Fruit fly (Drosophila melanogaster) whole organism, embryonic: Measurements from ENCODE around the gene Rich.

Experiments
- Bgb ChIP-seq: fragments of 200-800 bp; sonication (Bioruptor generic); IDR thresholded peaks from 2 replicates; pipeline ENCODE4 v1.3.6; 2022; ENCODE audit warnings: missing biosample characterization, missing genetic modification characterization; ENCODE audit not compliant: partially characterized antibody
- CG10209 ChIP-seq: fragments of 200-800 bp; sonication (Bioruptor generic); optimal IDR thresholded peaks from 3 replicates; lab custom pipeline; 2017; ENCODE audit warnings: missing biosample characterization, mild to moderate bottlenecking, missing genetic modification characterization, missing genetic modification reagents
- CG10654 ChIP-seq: fragments of 200-800 bp; sonication (Bioruptor generic); optimal IDR thresholded peaks from 2 replicates; lab custom pipeline; 2016; ENCODE audit warnings: missing biosample characterization, missing genetic modification characterization
- CG11504 ChIP-seq: fragments of 200-800 bp; sonication (Bioruptor generic); optimal IDR thresholded peaks from 3 replicates; lab custom pipeline; 2019; ENCODE audit warnings: missing biosample characterization, mild to moderate bottlenecking, missing genetic modification characterization, moderate library complexity
- CG13287 ChIP-seq: fragments of 200-800 bp; sonication (Bioruptor generic); IDR thresholded peaks from 2 replicates; pipeline ENCODE4 v1.3.6; 2022; ENCODE audit warnings: missing biosample characterization, missing genetic modification characterization; ENCODE audit not compliant: partially characterized antibody
- CG15011 ChIP-seq: fragments of 200-800 bp; sonication (Bioruptor generic); optimal IDR thresholded peaks from 3 replicates; lab custom pipeline; 2018; ENCODE audit warnings: missing biosample characterization, mild to moderate bottlenecking, missing genetic modification characterization
- CG15479 ChIP-seq: fragments of 200-800 bp; sonication (Bioruptor generic); optimal IDR thresholded peaks from 3 replicates; lab custom pipeline; 2019; ENCODE audit warnings: missing biosample characterization, mild to moderate bottlenecking, missing genetic modification characterization, moderate library complexity
- CG17612 ChIP-seq: fragments of 200-800 bp; sonication (Bioruptor generic); IDR thresholded peaks from 2 replicates; pipeline ENCODE4 v1.3.6; 2022; ENCODE audit warnings: missing biosample characterization, missing genetic modification characterization
- CG18476 ChIP-seq: fragments of 200-800 bp; sonication (Bioruptor generic); optimal IDR thresholded peaks from 2 replicates; lab custom pipeline; 2016; ENCODE audit warnings: missing biosample characterization, mild to moderate bottlenecking, missing genetic modification characterization
- CG2116 ChIP-seq: fragments of 200-800 bp; sonication (Bioruptor generic); optimal IDR thresholded peaks from 3 replicates; lab custom pipeline; 2018; ENCODE audit warnings: missing biosample characterization, mild to moderate bottlenecking, missing genetic modification characterization
- CG2678 ChIP-seq: fragments of 200-800 bp; sonication (Bioruptor generic); optimal IDR thresholded peaks from 3 replicates; lab custom pipeline; 2019; ENCODE audit warnings: missing biosample characterization, mild to moderate bottlenecking, missing genetic modification characterization, moderate library complexity
- CG2889 ChIP-seq: fragments of 200-800 bp; sonication (Bioruptor generic); IDR thresholded peaks from 3 replicates; pipeline ENCODE4 v1.3.6; 2022; ENCODE audit warnings: missing biosample characterization, missing genetic modification characterization
- CG31224 ChIP-seq: fragments of 200-800 bp; sonication (Bioruptor generic); IDR thresholded peaks from 2 replicates; pipeline ENCODE4 v1.3.6; 2022; ENCODE audit warnings: missing biosample characterization, missing genetic modification characterization
- CG33557 ChIP-seq: fragments of 200-800 bp; sonication (Bioruptor generic); optimal IDR thresholded peaks from 2 replicates; lab custom pipeline; 2019; ENCODE audit warnings: missing biosample characterization, mild to moderate bottlenecking, missing genetic modification characterization, moderate library complexity
- CG4617 ChIP-seq: fragments of 200-800 bp; sonication (Bioruptor generic); optimal IDR thresholded peaks from 3 replicates; lab custom pipeline; 2016; ENCODE audit warnings: missing biosample characterization, missing genetic modification characterization, borderline replicate concordance
- CG9437 ChIP-seq: fragments of 200-800 bp; sonication (Bioruptor generic); optimal IDR thresholded peaks from 2 replicates; lab custom pipeline; 2018; ENCODE audit warnings: missing biosample characterization, mild to moderate bottlenecking, missing genetic modification characterization
- CG9876 ChIP-seq: fragments of 200-800 bp; sonication (Bioruptor generic); optimal IDR thresholded peaks from 2 replicates; lab custom pipeline; 2016; ENCODE audit warnings: missing biosample characterization, missing genetic modification characterization
- Chrac-16 ChIP-seq: fragments of 200-800 bp; sonication (Bioruptor generic); optimal IDR thresholded peaks from 3 replicates; lab custom pipeline; 2016; ENCODE audit warnings: missing biosample characterization, missing genetic modification characterization
- Dref ChIP-seq: fragments of 200-800 bp; sonication (Bioruptor generic); IDR thresholded peaks from 2 replicates; pipeline ENCODE4 v1.3.6; 2022; ENCODE audit warnings: missing biosample characterization, missing genetic modification characterization
- Fer1 ChIP-seq: fragments of 200-800 bp; sonication (Bioruptor generic); optimal IDR thresholded peaks from 2 replicates; lab custom pipeline; 2017; ENCODE audit warnings: missing biosample characterization, mild to moderate bottlenecking, missing genetic modification characterization
- Fer3 ChIP-seq: fragments of 200-800 bp; sonication (Bioruptor generic); optimal IDR thresholded peaks from 2 replicates; lab custom pipeline; 2018; ENCODE audit warnings: missing biosample characterization, mild to moderate bottlenecking, missing genetic modification characterization, moderate library complexity
- Gsc ChIP-seq: fragments of 200-800 bp; sonication (Bioruptor generic); IDR thresholded peaks from 2 replicates; pipeline ENCODE4 v1.3.6; 2022; ENCODE audit warnings: missing biosample characterization, missing genetic modification characterization
- HLH3B ChIP-seq: fragments of 200-800 bp; sonication (Bioruptor generic); IDR thresholded peaks from 2 replicates; pipeline ENCODE4 v1.3.6; 2022; ENCODE audit warnings: missing biosample characterization, missing genetic modification characterization
- Hr3 ChIP-seq: fragments of 200-800 bp; sonication (Bioruptor generic); optimal IDR thresholded peaks from 3 replicates; lab custom pipeline; 2016; ENCODE audit warnings: missing biosample characterization, missing genetic modification characterization
- Jarid2 ChIP-seq: fragments of 200-800 bp; sonication (Bioruptor generic); optimal IDR thresholded peaks from 3 replicates; lab custom pipeline; 2017; ENCODE audit warnings: mild to moderate bottlenecking, missing biosample characterization, missing genetic modification reagents, missing genetic modification characterization
- Mes4 ChIP-seq: fragments of 200-800 bp; sonication (Bioruptor generic); optimal IDR thresholded peaks from 2 replicates; lab custom pipeline; 2016; ENCODE audit warnings: missing biosample characterization, missing genetic modification characterization
- Mrtf ChIP-seq: fragments of 200-800 bp; sonication (Bioruptor generic); IDR thresholded peaks from 3 replicates; pipeline ENCODE4 v1.3.6; 2022; ENCODE audit warnings: missing biosample characterization, missing genetic modification characterization
- ab ChIP-seq: fragments of 200-800 bp; sonication (Bioruptor generic); optimal IDR thresholded peaks from 2 replicates; lab custom pipeline; 2016; ENCODE audit warnings: missing biosample characterization, missing genetic modification characterization
- abd-A ChIP-seq: fragments of 200-800 bp; sonication (Bioruptor generic); optimal IDR thresholded peaks from 3 replicates; lab custom pipeline; 2019; ENCODE audit warnings: missing biosample characterization, mild to moderate bottlenecking, missing genetic modification characterization, moderate library complexity
- aop ChIP-seq: fragments of 200-800 bp; sonication (Bioruptor generic); IDR thresholded peaks from 2 replicates; pipeline ENCODE4 v1.3.6; 2022; ENCODE audit warnings: missing biosample characterization, missing genetic modification characterization
- bowl ChIP-seq: fragments of 200-800 bp; sonication (Bioruptor generic); IDR thresholded peaks from 2 replicates; pipeline ENCODE4 v1.3.6; 2022; ENCODE audit warnings: missing biosample characterization, missing genetic modification characterization
- cas ChIP-seq: fragments of 200-800 bp; sonication (Bioruptor generic); IDR thresholded peaks from 2 replicates; pipeline ENCODE4 v1.3.6; 2022; ENCODE audit warnings: missing biosample characterization, missing genetic modification characterization
- cato ChIP-seq: fragments of 200-800 bp; sonication (Bioruptor generic); optimal IDR thresholded peaks from 2 replicates; lab custom pipeline; 2016; ENCODE audit warnings: missing biosample characterization, missing genetic modification characterization, borderline replicate concordance
- cg ChIP-seq: fragments of 200-800 bp; sonication (Bioruptor generic); optimal IDR thresholded peaks from 3 replicates; lab custom pipeline; 2019; ENCODE audit warnings: missing biosample characterization, mild to moderate bottlenecking, missing genetic modification characterization, moderate library complexity
- ems ChIP-seq: fragments of 200-800 bp; sonication (Bioruptor generic); optimal IDR thresholded peaks from 3 replicates; lab custom pipeline; 2016; ENCODE audit warnings: missing biosample characterization, missing genetic modification characterization
- esg ChIP-seq: fragments of 200-800 bp; sonication (Bioruptor generic); conservative IDR thresholded peaks from 2 replicates; pipeline ENCODE4 v1.3.6; 2022; ENCODE audit warnings: missing biosample characterization, missing genetic modification characterization
- hb ChIP-seq: fragments of 200-800 bp; sonication (Bioruptor generic); IDR thresholded peaks from 3 replicates; pipeline ENCODE4 v1.3.6; 2022; ENCODE audit warnings: missing biosample characterization, missing genetic modification characterization; ENCODE audit not compliant: partially characterized antibody
- jigr1 ChIP-seq: fragments of 200-800 bp; sonication (Bioruptor generic); IDR thresholded peaks from 3 replicates; pipeline ENCODE4 v1.3.6; 2022; ENCODE audit warnings: missing biosample characterization, missing genetic modification characterization
- lbe ChIP-seq: fragments of 200-800 bp; sonication (Bioruptor generic); optimal IDR thresholded peaks from 2 replicates; lab custom pipeline; 2016; ENCODE audit warnings: missing biosample characterization, mild to moderate bottlenecking, missing genetic modification characterization
- otp ChIP-seq: fragments of 200-800 bp; sonication (Bioruptor generic); IDR thresholded peaks from 3 replicates; pipeline ENCODE4, ENCODE4 v1.3.6; 2022; ENCODE audit warnings: missing biosample characterization, missing genetic modification characterization
- prd ChIP-seq, 3 experiments: fragments of >200 bp in 2 of 3; fragments of 200-800 bp in 1 of 3; sonication (Bioruptor generic) in 1 of 3; optimal IDR thresholded peaks in 2 of 3; IDR thresholded peaks in 1 of 3; 2 replicates in 2 of 3; 3 replicates in 1 of 3; pipeline versions ENCODE4 v1.3.6 to Lab custom; 2017 to 2022; ENCODE audit warnings: missing biosample characterization in 1 of 3, missing genetic modification characterization in 1 of 3
- ranshi ChIP-seq: fragments of 200-800 bp; sonication (Bioruptor generic); IDR thresholded peaks from 2 replicates; pipeline ENCODE4 v1.3.6; 2022; ENCODE audit warnings: missing biosample characterization, missing genetic modification characterization
- sd ChIP-seq: fragments of 200-800 bp; sonication (Bioruptor generic); optimal IDR thresholded peaks from 3 replicates; lab custom pipeline; 2018; ENCODE audit warnings: missing biosample characterization, mild to moderate bottlenecking, missing genetic modification characterization, moderate library complexity
- sens-2 ChIP-seq: fragments of 200-800 bp; sonication (Bioruptor generic); IDR thresholded peaks from 2 replicates; pipeline ENCODE4 v1.3.6; 2022; ENCODE audit warnings: missing biosample characterization, missing genetic modification characterization
- shn ChIP-seq: fragments of 200-800 bp; sonication (Bioruptor generic); optimal IDR thresholded peaks from 3 replicates; lab custom pipeline; 2016; ENCODE audit warnings: missing biosample characterization, missing genetic modification characterization
- tll ChIP-seq, 2 experiments: fragments of 200-800 bp in 1 of 2; fragments of >200 bp in 1 of 2; sonication (Bioruptor generic) in 1 of 2; optimal IDR thresholded peaks; 2 replicates each; lab custom pipeline; 2017 to 2019; ENCODE audit warnings: missing biosample characterization in 2 of 2, missing genetic modification characterization in 2 of 2, mild to moderate bottlenecking in 1 of 2, moderate library complexity in 1 of 2
- trem ChIP-seq: fragments of 200-800 bp; optimal IDR thresholded peaks from 3 replicates; lab custom pipeline; 2019; ENCODE audit warnings: missing biosample characterization, mild to moderate bottlenecking, missing genetic modification characterization, moderate library complexity
- tx ChIP-seq: fragments of 200-800 bp; sonication (Bioruptor generic); optimal IDR thresholded peaks from 2 replicates; lab custom pipeline; 2016; ENCODE audit warnings: missing biosample characterization, missing genetic modification characterization
- unpg ChIP-seq: fragments of 200-800 bp; sonication (Bioruptor generic); optimal IDR thresholded peaks from 3 replicates; lab custom pipeline; 2018; ENCODE audit warnings: missing biosample characterization, mild to moderate bottlenecking, missing genetic modification characterization, moderate library complexity
- wdn ChIP-seq: fragments of 200-800 bp; sonication (Bioruptor generic); IDR thresholded peaks from 2 replicates; pipeline ENCODE4 v1.3.6; 2022; ENCODE audit warnings: missing biosample characterization, missing genetic modification characterization

Rich gene

DNA sequence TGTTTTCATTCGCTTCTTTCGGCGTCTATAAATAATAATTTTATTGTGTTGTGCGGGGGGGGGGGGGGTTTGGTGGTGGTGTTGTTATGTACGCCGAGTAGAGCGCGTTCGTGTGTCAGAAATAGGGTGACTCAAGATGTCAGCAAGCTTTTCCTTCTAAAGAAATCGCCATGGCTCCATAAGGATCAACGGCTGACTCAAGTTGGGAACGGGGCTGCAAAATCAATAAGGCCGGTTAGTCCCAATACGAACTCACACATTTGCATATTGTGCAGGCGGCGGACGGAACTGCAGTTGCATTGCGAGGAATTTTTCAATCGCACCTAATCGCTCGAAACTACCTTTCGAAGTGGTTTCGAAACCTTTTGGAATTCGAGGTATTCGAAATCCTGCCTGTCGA, 13.9 kb upstream of the Rich start (continued):
- TF ChIP-seq CG2116 (GFP tag; lab: Kevin White, UChicago) (no peak), CG15479 (no peak), jigr1 (GFP tag; lab: Robert Waterston, UW) (no peak), ab (GFP tag; lab: Kevin White, UChicago) (no peak), CG9876 (GFP tag; lab: Kevin White, UChicago) (no peak), tll (GFP tag; optimal IDR thresholded peaks at IDR 0.05; lab: Kevin White, UChicago) (no peak), Mrtf (GFP tag; lab: Robert Waterston, UW) (no peak), CG33557 (no peak), Bgb (GFP tag; lab: Robert Waterston, UW) (no peak), tx (no peak), ranshi (GFP tag; lab: Robert Waterston, UW) (peak; percentile 53), CG4617 (GFP tag; lab: Kevin White, UChicago) (no peak), CG2889 (GFP tag; lab: Robert Waterston, UW) (no peak), Hr3 (GFP tag; lab: Kevin White, UChicago) (no peak), CG9437 (GFP tag; lab: Kevin White, UChicago) (no peak), hb (no peak), CG2678 (tag; lab: Kevin White, UChicago) (peak; percentile 18), aop (GFP tag; lab: Robert Waterston, UW) (no peak), CG13287 (GFP tag; lab: Robert Waterston, UW) (no peak), CG31224 (peak; percentile 34; the same call in 1 of the 2 replicates), HLH3B (GFP tag; lab: Robert Waterston, UW) (no peak), otp (GFP tag; lab: Robert Waterston, UW) (no peak), abd-A (no peak), unpg (GFP tag; lab: Kevin White, UChicago) (peak; percentile 59), Chrac-16 (GFP tag; lab: Kevin White, UChicago) (no peak), CG15011 (GFP tag; lab: Kevin White, UChicago) (no peak), CG17612 (GFP tag; lab: Robert Waterston, UW) (peak; percentile 39; the same call in 1 of the 2 replicates), CG18476 (GFP tag; lab: Kevin White, UChicago) (no peak), prd (optimal IDR thresholded peaks at IDR 0.05; lab: Kevin White, UChicago) (no peak), prd (GFP tag; IDR thresholded peaks at IDR 0.05; lab: Robert Waterston, UW) (peak; percentile 46; the same call in 2 of the 3 replicates), Fer1 (no peak), trem (no peak), Dref (no peak), CG10654 (GFP tag; lab: Kevin White, UChicago) (no peak), sd (peak; percentile 89), Jarid2 (GFP tag; lab: Kevin White, UChicago) (no peak), cg (no peak), CG10209 (no peak), lbe (no peak), ems (GFP tag; lab: Kevin White, UChicago) (no peak), shn (GFP tag; lab: Kevin White, UChicago) (no peak), sens-2 (GFP tag; lab: Robert Waterston, UW) (no peak), cas (GFP tag; lab: Robert Waterston, UW) (no peak), Mes4 (GFP tag; lab: Kevin White, UChicago) (no peak), Fer3 (tag; lab: Kevin White, UChicago) (peak; percentile 12), CG11504 (tag; lab: Kevin White, UChicago) (peak; percentile 45), wdn (GFP tag; lab: Robert Waterston, UW) (0 out of 2 replicates have a peak, but pooled peaks have one; percentile 5), esg (GFP tag; lab: Robert Waterston, UW) (peak; percentile 46), Gsc (GFP tag; lab: Robert Waterston, UW) (0 out of 2 replicates have a peak, but pooled peaks have one; percentile 11), cato (GFP tag; lab: Kevin White, UChicago) (no peak), bowl (no peak)
